Worm (Caenorhabditis elegans) whole organism, midembryonic: ENCODE results near the gene Y17D7B.10.

Experiments
- T22C8.4 ChIP-seq: fragments of 200-800 bp; sonication (Bioruptor generic); IDR thresholded peaks from 2 replicates; pipeline ENCODE4 v1.3.6; 2022; ENCODE audit warnings: missing genetic modification characterization, missing compliant biosample characterization
- flt-1 ChIP-seq: fragments of 200-800 bp; sonication (Bioruptor generic); IDR thresholded peaks from 2 replicates; pipeline ENCODE4 v1.3.6; 2022; ENCODE audit warnings: missing genetic modification characterization, missing compliant biosample characterization
- ref-1 ChIP-seq: fragments of 200-800 bp; sonication (Bioruptor generic); conservative IDR thresholded peaks from 2 replicates; pipeline ENCODE4 v1.3.6; 2022; ENCODE audit warnings: missing genetic modification reagents, missing genetic modification characterization, missing compliant biosample characterization

DNA sequence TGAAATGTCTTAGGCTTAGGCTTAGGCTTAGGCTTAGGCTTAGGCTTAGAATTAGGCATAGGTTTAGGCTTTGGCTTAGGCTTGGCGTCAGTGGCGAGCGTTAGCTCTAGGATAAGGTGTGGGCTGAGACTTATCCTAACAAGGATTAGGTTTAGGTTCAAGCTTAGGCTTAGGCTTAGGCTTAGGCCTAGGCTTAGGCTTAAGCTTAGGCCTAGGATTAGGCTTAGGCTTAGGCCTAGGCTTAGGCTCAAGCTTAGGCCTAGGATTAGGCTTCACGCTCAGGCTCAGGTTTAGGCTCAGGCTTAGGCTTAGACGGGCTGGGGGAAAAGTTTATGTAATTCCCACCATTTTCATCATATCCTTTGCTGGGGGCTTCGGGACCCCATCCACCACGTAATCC, 49.6 kb upstream of the Y17D7B.10 start:
- TF ChIP-seq flt-1 (GFP tag; lab: Robert Waterston, UW) (no peak), T22C8.4 (GFP tag; lab: Robert Waterston, UW) (no peak), ref-1 (GFP tag; lab: Robert Waterston, UW) (no peak)
